Worm (Caenorhabditis elegans): ENCODE results near the gene F01F1.11.

DNA sequence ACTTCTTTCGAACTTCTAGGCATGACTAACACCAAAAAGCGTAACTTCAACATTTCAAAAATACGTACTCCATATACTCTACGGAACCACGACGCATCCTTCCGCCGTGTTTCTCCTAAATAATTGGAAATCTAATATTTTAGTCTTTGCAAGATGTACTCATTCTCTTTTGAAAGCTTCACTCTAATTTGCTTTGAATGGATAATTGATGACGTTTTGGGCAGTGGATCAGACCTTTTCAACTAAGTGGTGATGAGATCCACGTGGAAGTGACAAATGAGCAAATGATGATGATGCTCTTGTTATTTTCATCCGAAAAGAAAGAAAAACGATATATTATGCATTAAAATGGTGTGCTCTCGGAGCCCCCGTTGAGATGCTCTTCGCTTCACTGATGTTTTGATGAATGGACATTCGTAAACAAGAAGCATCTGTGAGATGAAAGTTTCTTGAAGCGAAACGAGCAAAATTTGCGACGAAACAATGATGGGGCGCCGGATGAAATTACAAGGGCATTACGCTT is 47.2 kb downstream of the F01F1.11 start:
- no peak for TF ChIP-seq ama-1 (optimal IDR thresholded peaks at IDR 0.05)
- TF ChIP-seq nhr-12 (tag; optimal IDR thresholded peaks at IDR 0.05): no peak
- no peak for TF ChIP-seq ces-1 (GFP tag; optimal IDR thresholded peaks at IDR 0.05)
- TF ChIP-seq ceh-63 (GFP tag; optimal IDR thresholded peaks at IDR 0.05): no peak
